Fruit fly (Drosophila melanogaster): ENCODE measurements around the gene Tmtc1.
A peak's percentile ranks its signal among the peaks of the same experiment; 100 is the strongest.

Gene Tmtc1

dm6 chr2L:2655094-2655493 lies 22.4 kb upstream of the Tmtc1 start, which contains the start of gene Prosbeta4R2:
TSS of gene Prosbeta4R2 (plus strand) at chr2L:2655394.
- no peak for TF ChIP-seq fd96Ca (GFP tag; IDR thresholded peaks at IDR 0.05)
- no peak for TF ChIP-seq CG17806 (tag; optimal IDR thresholded peaks at IDR 0.05)
- TF ChIP-seq CG4496 (GFP tag; IDR thresholded peaks at IDR 0.05), result no peak
- no peak for TF ChIP-seq Pif1B (GFP tag; optimal IDR thresholded peaks at IDR 0.05)
- TF ChIP-seq Snoo (tag; optimal IDR thresholded peaks at IDR 0.05), result no peak
- TF ChIP-seq CG8301 (tag; optimal IDR thresholded peaks at IDR 0.05), result no peak
- TF ChIP-seq CG9948 (tag; optimal IDR thresholded peaks at IDR 0.05), result no peak
- TF ChIP-seq D1 (tag; optimal IDR thresholded peaks at IDR 0.05), result no peak
- TF ChIP-seq CG15710 (tag; optimal IDR thresholded peaks at IDR 0.05), result no peak

dm6 chr2L:2664762-2665161 lies 12.8 kb upstream of the Tmtc1 start, which contains the start of gene Trf4:
TSS of gene Trf4 (plus strand) at chr2L:2665062.
- TF ChIP-seq Ets98B (GFP tag; IDR thresholded peaks at IDR 0.05) (no peak), Snoo (tag; optimal IDR thresholded peaks at IDR 0.05) (no peak), gl (tag; optimal IDR thresholded peaks at IDR 0.05) (no peak), CG13204 (GFP tag; optimal IDR thresholded peaks at IDR 0.05) (no peak), CG17806 (tag; optimal IDR thresholded peaks at IDR 0.05) (no peak), rn (GFP tag; IDR thresholded peaks at IDR 0.05) (no peak), CG34367 (tag; optimal IDR thresholded peaks at IDR 0.05) (no peak), Pif1A (GFP tag; optimal IDR thresholded peaks at IDR 0.05) (no peak), CG9948 (tag; optimal IDR thresholded peaks at IDR 0.05) (no peak), CG32121 (GFP tag; IDR thresholded peaks at IDR 0.05) (no peak), Pif1B (GFP tag; optimal IDR thresholded peaks at IDR 0.05) (no peak), CG8159 (tag; optimal IDR thresholded peaks at IDR 0.05) (no peak), CG4496 (GFP tag; IDR thresholded peaks at IDR 0.05) (no peak)

- TF ChIP-seq CG17806 (tag; optimal IDR thresholded peaks at IDR 0.05) (no peak), CG12605 (GFP tag; IDR thresholded peaks at IDR 0.05) (no peak), EcR (GFP tag; optimal IDR thresholded peaks at IDR 0.05) (no peak), CG15710 (tag; optimal IDR thresholded peaks at IDR 0.05) (no peak), fd96Ca (GFP tag; IDR thresholded peaks at IDR 0.05) (no peak)
Observed at dm6 chr2L:2669523-2669922, 8.0 kb upstream of the Tmtc1 start, which contains the start of gene Gr23a. TSS of gene Gr23a (plus strand) at chr2L:2669823.

dm6 chr2L:2696337-2696736 lies 18.8 kb downstream of the Tmtc1 start, which contains the start of gene Trf5:
TSS of gene Trf5 (minus strand) at chr2L:2696437.
- TF ChIP-seq CG32121 (GFP tag; IDR thresholded peaks at IDR 0.05), result no peak
- TF ChIP-seq CG14655 (GFP tag; optimal IDR thresholded peaks at IDR 0.05), result no peak
- no peak for TF ChIP-seq gl (tag; optimal IDR thresholded peaks at IDR 0.05)
- TF ChIP-seq CG17806 (tag; optimal IDR thresholded peaks at IDR 0.05), result no peak
- no peak for TF ChIP-seq CG15710 (tag; optimal IDR thresholded peaks at IDR 0.05)
- TF ChIP-seq CG8301 (tag; optimal IDR thresholded peaks at IDR 0.05), result no peak
- no peak for TF ChIP-seq CG13204 (GFP tag; optimal IDR thresholded peaks at IDR 0.05)
- no peak for TF ChIP-seq CG10348 (GFP tag; IDR thresholded peaks at IDR 0.05)
- TF ChIP-seq CG9948 (tag; optimal IDR thresholded peaks at IDR 0.05), result no peak
- no peak for TF ChIP-seq fd96Ca (GFP tag; IDR thresholded peaks at IDR 0.05)
- TF ChIP-seq D1 (tag; optimal IDR thresholded peaks at IDR 0.05), result no peak
- TF ChIP-seq EcR (GFP tag; optimal IDR thresholded peaks at IDR 0.05), result no peak
- TF ChIP-seq rn (GFP tag; IDR thresholded peaks at IDR 0.05), result no peak
- TF ChIP-seq CG8159 (tag; optimal IDR thresholded peaks at IDR 0.05), result no peak
- no peak for TF ChIP-seq CG34367 (tag; optimal IDR thresholded peaks at IDR 0.05)
- TF ChIP-seq Snoo (tag; optimal IDR thresholded peaks at IDR 0.05), result no peak
- TF ChIP-seq Ets98B (GFP tag; IDR thresholded peaks at IDR 0.05), result no peak
- TF ChIP-seq CG4496 (GFP tag; IDR thresholded peaks at IDR 0.05), result no peak
- TF ChIP-seq CG12605 (GFP tag; IDR thresholded peaks at IDR 0.05), result no peak

dm6 chr2L:2720368-2720767 lies 42.8 kb downstream of the Tmtc1 start:
- peak; percentile 8 for TF ChIP-seq CG8159 (tag; optimal IDR thresholded peaks at IDR 0.05)
- TF ChIP-seq rn (GFP tag; IDR thresholded peaks at IDR 0.05), result no peak
- no peak for TF ChIP-seq Snoo (tag; optimal IDR thresholded peaks at IDR 0.05)
- TF ChIP-seq CG15710 (tag; optimal IDR thresholded peaks at IDR 0.05), result peak; percentile 21
- TF ChIP-seq CG8301 (tag; optimal IDR thresholded peaks at IDR 0.05), result no peak
- TF ChIP-seq Pif1A (GFP tag; optimal IDR thresholded peaks at IDR 0.05), result peak; percentile 6

dm6 chr2L:2721317-2721716 lies 43.8 kb downstream of the Tmtc1 start:
- TF ChIP-seq CG13204 (GFP tag; optimal IDR thresholded peaks at IDR 0.05) (no peak), CG10348 (GFP tag; IDR thresholded peaks at IDR 0.05) (no peak), CG14655 (GFP tag; optimal IDR thresholded peaks at IDR 0.05) (peak; percentile 15), rn (GFP tag; IDR thresholded peaks at IDR 0.05) (no peak), EcR (GFP tag; optimal IDR thresholded peaks at IDR 0.05) (no peak), CG8301 (tag; optimal IDR thresholded peaks at IDR 0.05) (no peak), CG34367 (tag; optimal IDR thresholded peaks at IDR 0.05) (no peak), CG15710 (tag; optimal IDR thresholded peaks at IDR 0.05) (peak; percentile 17), fd96Ca (GFP tag; IDR thresholded peaks at IDR 0.05) (no peak), CG8159 (tag; optimal IDR thresholded peaks at IDR 0.05) (peak; percentile 28), CG9948 (tag; optimal IDR thresholded peaks at IDR 0.05) (no peak), CG17806 (tag; optimal IDR thresholded peaks at IDR 0.05) (no peak)

- TF ChIP-seq CG4496 (GFP tag; IDR thresholded peaks at IDR 0.05), result peak; percentile 28; the same call in 1 of the 3 replicates
- TF ChIP-seq CG8301 (tag; optimal IDR thresholded peaks at IDR 0.05), result no peak
Observed at dm6 chr2L:2723100-2723499, 45.6 kb downstream of the Tmtc1 start.

All from whole organism, pupa.